Worm (Caenorhabditis elegans) whole organism, L3 larva: ENCODE data around the gene cdr-6.

Experiments used
- R02D3.7 ChIP-seq: fragments of 150-350 bp; optimal IDR thresholded peaks from 2 replicates; lab custom pipeline; 2014; ENCODE audit warnings: missing biosample characterization, missing genetic modification characterization
- ZK546.5 ChIP-seq: sonication (generic microtip); optimal IDR thresholded peaks from 2 replicates; lab custom pipeline; 2017; ENCODE audit warnings: missing biosample characterization, missing genetic modification characterization
- ama-1 ChIP-seq: fragments of 150-350 bp; optimal IDR thresholded peaks from 2 replicates; lab custom pipeline; 2018
- ceh-9 ChIP-seq: sonication (generic microtip); optimal IDR thresholded peaks from 2 replicates; lab custom pipeline; 2018; ENCODE audit warnings: missing biosample characterization, missing genetic modification characterization
- egl-27 ChIP-seq: sonication (generic microtip); optimal IDR thresholded peaks from 4 replicates; lab custom pipeline; 2017; ENCODE audit warnings: missing biosample characterization, missing genetic modification reagents, missing genetic modification characterization
- egl-5 ChIP-seq: fragments of 150-350 bp; optimal IDR thresholded peaks from 2 replicates; lab custom pipeline; 2017; ENCODE audit warnings: missing biosample characterization, missing genetic modification reagents, missing genetic modification characterization, inconsistent platforms
- elt-2 ChIP-seq: sonication (generic microtip); optimal IDR thresholded peaks from 2 replicates; lab custom pipeline; 2016; ENCODE audit warnings: missing genetic modification reagents, mild to moderate bottlenecking, missing genetic modification characterization, missing compliant biosample characterization
- eor-1 ChIP-seq, 2 experiments: fragments of 150-350 bp; optimal IDR thresholded peaks; 2 replicates each; lab custom pipeline; 2014 to 2018; ENCODE audit warnings: missing biosample characterization in 2 of 2, missing genetic modification characterization in 2 of 2
- fkh-10 ChIP-seq: sonication (generic microtip); optimal IDR thresholded peaks from 2 replicates; lab custom pipeline; 2017; ENCODE audit warnings: missing biosample characterization, missing genetic modification reagents, missing genetic modification characterization
- fkh-2 ChIP-seq: fragments of 150-350 bp; optimal IDR thresholded peaks from 2 replicates; lab custom pipeline; 2014; ENCODE audit warnings: missing biosample characterization, missing genetic modification reagents, missing genetic modification characterization
- hmg-11 ChIP-seq: sonication (generic microtip); optimal IDR thresholded peaks from 2 replicates; lab custom pipeline; 2016; ENCODE audit warnings: missing genetic modification characterization, missing compliant biosample characterization
- lin-39 ChIP-seq: fragments of 150-350 bp; optimal IDR thresholded peaks from 2 replicates; lab custom pipeline; 2018; ENCODE audit warnings: missing biosample characterization, missing genetic modification reagents, missing genetic modification characterization
- mdl-1 ChIP-seq: fragments of 150-350 bp; optimal IDR thresholded peaks from 2 replicates; lab custom pipeline; 2014; ENCODE audit warnings: missing biosample characterization, missing genetic modification characterization
- mml-1 ChIP-seq: fragments of 150-350 bp; sonication (generic microtip); optimal IDR thresholded peaks from 3 replicates; lab custom pipeline; 2014; ENCODE audit warnings: missing biosample characterization, missing genetic modification characterization
- nhr-11 ChIP-seq: fragments of 150-350 bp; optimal IDR thresholded peaks from 2 replicates; lab custom pipeline; 2014; ENCODE audit warnings: missing biosample characterization, missing genetic modification characterization
- nhr-25 ChIP-seq: sonication (generic microtip); optimal IDR thresholded peaks from 2 replicates; lab custom pipeline; 2017; ENCODE audit warnings: missing biosample characterization, missing genetic modification characterization
- nhr-28 ChIP-seq: fragments of 150-350 bp; optimal IDR thresholded peaks from 2 replicates; lab custom pipeline; 2014; ENCODE audit warnings: missing biosample characterization, missing genetic modification characterization
- nhr-43 ChIP-seq: sonication (generic microtip); optimal IDR thresholded peaks from 2 replicates; lab custom pipeline; 2016; ENCODE audit warnings: mild to moderate bottlenecking, missing genetic modification characterization, missing compliant biosample characterization; ENCODE audit not compliant: poor library complexity, severe bottlenecking
- nhr-67 ChIP-seq: fragments of 150-350 bp; optimal IDR thresholded peaks from 2 replicates; lab custom pipeline; 2014; ENCODE audit warnings: missing biosample characterization, missing genetic modification characterization
- nhr-76 ChIP-seq: fragments of 150-350 bp; sonication (generic microtip); optimal IDR thresholded peaks from 5 replicates; lab custom pipeline; 2014; ENCODE audit warnings: missing biosample characterization, missing genetic modification characterization
- pha-4 ChIP-seq: fragments of 150-350 bp; optimal IDR thresholded peaks from 2 replicates; lab custom pipeline; 2014; ENCODE audit warnings: missing biosample characterization, missing genetic modification reagents, missing genetic modification characterization
- pqm-1 ChIP-seq: fragments of 150-350 bp; optimal IDR thresholded peaks from 2 replicates; lab custom pipeline; 2017; ENCODE audit warnings: missing biosample characterization, missing genetic modification characterization, inconsistent platforms
- skn-1 ChIP-seq: fragments of 150-350 bp; optimal IDR thresholded peaks from 2 replicates; lab custom pipeline; 2014; ENCODE audit warnings: missing biosample characterization, missing genetic modification characterization
- snpc-4 ChIP-seq: fragments of 150-350 bp; optimal IDR thresholded peaks from 2 replicates; lab custom pipeline; 2014; ENCODE audit warnings: missing biosample characterization, missing genetic modification characterization
- tbx-2 ChIP-seq: sonication (generic microtip); optimal IDR thresholded peaks from 2 replicates; lab custom pipeline; 2016; ENCODE audit warnings: mild to moderate bottlenecking, missing genetic modification characterization, missing compliant biosample characterization
- unc-39 ChIP-seq: sonication (generic microtip); optimal IDR thresholded peaks from 4 replicates; lab custom pipeline; 2017; ENCODE audit warnings: missing biosample characterization, missing genetic modification characterization
- unc-62 ChIP-seq: fragments of 150-350 bp; sonication (generic microtip); optimal IDR thresholded peaks from 4 replicates; lab custom pipeline; 2014; ENCODE audit warnings: missing biosample characterization, missing genetic modification reagents, missing genetic modification characterization
- zag-1 ChIP-seq: fragments of 150-350 bp; optimal IDR thresholded peaks from 2 replicates; lab custom pipeline; 2014; ENCODE audit warnings: missing biosample characterization, missing genetic modification characterization
- ztf-11 ChIP-seq: fragments of 150-350 bp; optimal IDR thresholded peaks from 2 replicates; lab custom pipeline; 2014; ENCODE audit warnings: missing biosample characterization, missing genetic modification characterization
- ztf-4 ChIP-seq: fragments of 150-350 bp; optimal IDR thresholded peaks from 2 replicates; lab custom pipeline; 2014; ENCODE audit warnings: missing biosample characterization, missing genetic modification characterization

The cdr-6 gene

ce11 chrV:12446895-12447294, 33.4 kb upstream of the cdr-6 start, which contains the start of the genes pals-38 and C54D10.9:
Gene pals-38, minus strand, starts transcription at chrV:12446995.
Gene C54D10.9, plus strand, starts transcription at chrV:12447153.
- TF ChIP-seq fkh-10 (GFP tag; lab: Kevin White, UChicago) (no peak), nhr-11 (no peak)

- TF ChIP-seq pha-4 (tag; lab: Kevin White, UChicago) (peak; percentile 39), pqm-1 (tag; lab: Kevin White, UChicago) (peak; percentile 30), mdl-1 (tag; lab: Kevin White, UChicago) (no peak), unc-62 (no peak), lin-39 (tag; lab: Kevin White, UChicago) (no peak)
Observed at ce11 chrV:12443754-12444153, 30.3 kb upstream of the cdr-6 start, which contains the start of gene pals-39. Gene pals-39, minus strand, starts transcription at chrV:12443854.

ce11 chrV:12441420-12441819, 27.9 kb upstream of the cdr-6 start, which contains the start of gene pals-37:
Gene pals-37, minus strand, starts transcription at chrV:12441520.
- TF ChIP-seq hmg-11 (no peak), fkh-10 (GFP tag; lab: Kevin White, UChicago) (no peak), lin-39 (tag; lab: Kevin White, UChicago) (no peak)

ce11 chrV:12433717-12434116, 20.2 kb upstream of the cdr-6 start, which contains the start of gene srh-25:
Gene srh-25, minus strand, starts transcription at chrV:12433817.
- TF ChIP-seq ceh-9 (tag; lab: Kevin White, UChicago) = no peak
- no peak for TF ChIP-seq tbx-2
- no peak for TF ChIP-seq nhr-43 (tag; lab: Kevin White, UChicago)
- no peak for TF ChIP-seq eor-1 (tag; optimal IDR thresholded peaks at IDR 0.05; lab: Kevin White, UChicago)
- no peak for TF ChIP-seq skn-1 (tag; lab: Kevin White, UChicago)
- TF ChIP-seq mdl-1 (tag; lab: Kevin White, UChicago) = no peak
- TF ChIP-seq fkh-10 (GFP tag; lab: Kevin White, UChicago) = no peak
- no peak for TF ChIP-seq ama-1 (lab: Kevin White, UChicago)
- TF ChIP-seq ZK546.5 (tag; lab: Kevin White, UChicago) = no peak
- no peak for TF ChIP-seq zag-1
- TF ChIP-seq nhr-28 = no peak
- TF ChIP-seq elt-2 (tag; lab: Kevin White, UChicago) = no peak
- no peak for TF ChIP-seq fkh-2 (tag; lab: Kevin White, UChicago)
- TF ChIP-seq nhr-25 (tag; lab: Kevin White, UChicago) = no peak
- no peak for TF ChIP-seq unc-62

ce11 chrV:12433105-12433504, 19.6 kb upstream of the cdr-6 start:
- TF ChIP-seq nhr-67 (tag; lab: Kevin White, UChicago) (no peak), nhr-43 (tag; lab: Kevin White, UChicago) (no peak), mml-1 (tag; lab: Kevin White, UChicago) (no peak), nhr-76 (tag; lab: Kevin White, UChicago) (no peak), snpc-4 (tag; lab: Kevin White, UChicago) (no peak), egl-27 (no peak), R02D3.7 (tag; lab: Kevin White, UChicago) (no peak), nhr-28 (no peak), lin-39 (tag; lab: Kevin White, UChicago) (no peak), nhr-25 (tag; lab: Kevin White, UChicago) (no peak), ztf-11 (tag; lab: Kevin White, UChicago) (no peak), egl-5 (no peak), ztf-4 (tag; lab: Kevin White, UChicago) (no peak), unc-39 (tag; lab: Kevin White, UChicago) (no peak)

- peak; percentile 48 for TF ChIP-seq elt-2 (tag; lab: Kevin White, UChicago)
- TF ChIP-seq unc-39 (tag; lab: Kevin White, UChicago) = no peak
- no peak for TF ChIP-seq eor-1 (tag; optimal IDR thresholded peaks at IDR 0.05; lab: Kevin White, UChicago)
- TF ChIP-seq pqm-1 (tag; lab: Kevin White, UChicago) = peak; percentile 62
- TF ChIP-seq ztf-11 (tag; lab: Kevin White, UChicago) = no peak
Observed at ce11 chrV:12432111-12432510, 18.6 kb upstream of the cdr-6 start, which contains the start of gene C54D10.13. Gene C54D10.13, minus strand, starts transcription at chrV:12432289.
